Fruit fly (Drosophila melanogaster) whole organism, prepupa: ENCODE results near the gene Fer3HCH.

Experiments used
- Blimp-1 ChIP-seq: fragments of 200-800 bp; sonication (Bioruptor generic); optimal IDR thresholded peaks from 3 replicates; lab custom pipeline; 2017; ENCODE audit warnings: missing biosample characterization, missing genetic modification characterization, mild to moderate bottlenecking, moderate library complexity, missing genetic modification reagents
- CG10631 ChIP-seq: fragments of 200-800 bp; sonication (Bioruptor generic); optimal IDR thresholded peaks from 2 replicates; lab custom pipeline; 2016; ENCODE audit warnings: missing biosample characterization, missing genetic modification characterization
- CG10669 ChIP-seq: fragments of 200-800 bp; sonication (Bioruptor generic); optimal IDR thresholded peaks from 3 replicates; lab custom pipeline; 2018; ENCODE audit warnings: missing biosample characterization, mild to moderate bottlenecking, missing genetic modification characterization, moderate library complexity
- CG15336 ChIP-seq: fragments of 200-800 bp; sonication (Bioruptor generic); IDR thresholded peaks from 2 replicates; pipeline ENCODE4 v1.3.6; 2022; ENCODE audit warnings: missing biosample characterization, missing genetic modification characterization
- CG1621 ChIP-seq: fragments of 200-800 bp; sonication (Bioruptor generic); optimal IDR thresholded peaks from 3 replicates; lab custom pipeline; 2018; ENCODE audit warnings: missing biosample characterization, mild to moderate bottlenecking, missing genetic modification characterization
- CG3032 ChIP-seq: fragments of 200-800 bp; optimal IDR thresholded peaks from 2 replicates; lab custom pipeline; 2019; ENCODE audit warnings: missing biosample characterization, mild to moderate bottlenecking, missing genetic modification characterization, moderate library complexity
- CG31627 ChIP-seq: fragments of 200-800 bp; sonication (Bioruptor generic); optimal IDR thresholded peaks from 3 replicates; lab custom pipeline; 2016; ENCODE audit warnings: missing biosample characterization, missing genetic modification characterization
- CG34406 ChIP-seq: fragments of 200-800 bp; sonication (Bioruptor generic); optimal IDR thresholded peaks from 3 replicates; lab custom pipeline; 2016; ENCODE audit warnings: missing biosample characterization, missing genetic modification characterization
- CG4318 ChIP-seq: fragments of 200-800 bp; sonication (Bioruptor generic); optimal IDR thresholded peaks from 3 replicates; lab custom pipeline; 2017; ENCODE audit warnings: missing biosample characterization, mild to moderate bottlenecking, missing genetic modification characterization
- CG6163 ChIP-seq: fragments of 200-800 bp; sonication (Bioruptor generic); IDR thresholded peaks from 3 replicates; pipeline ENCODE4 v1.3.6; 2022; ENCODE audit warnings: missing biosample characterization, missing genetic modification characterization
- CG6276 ChIP-seq: fragments of 200-800 bp; sonication (Bioruptor generic); optimal IDR thresholded peaks from 2 replicates; lab custom pipeline; 2017; ENCODE audit warnings: missing biosample characterization, mild to moderate bottlenecking, missing genetic modification characterization
- CG6808 ChIP-seq: fragments of 200-800 bp; sonication (Bioruptor generic); optimal IDR thresholded peaks from 3 replicates; lab custom pipeline; 2017; ENCODE audit warnings: missing biosample characterization, missing genetic modification characterization, mild to moderate bottlenecking, moderate library complexity, missing genetic modification reagents
- CG6854 ChIP-seq: fragments of 200-800 bp; sonication (Bioruptor generic); optimal IDR thresholded peaks from 2 replicates; lab custom pipeline; 2017; ENCODE audit warnings: missing biosample characterization, mild to moderate bottlenecking, missing genetic modification characterization
- CG8119 ChIP-seq: fragments of 200-800 bp; sonication (Bioruptor generic); IDR thresholded peaks from 3 replicates; pipeline ENCODE4 v1.3.6; 2022; ENCODE audit warnings: missing biosample characterization, missing genetic modification characterization
- CG8319 ChIP-seq: fragments of 200-800 bp; sonication (Bioruptor generic); optimal IDR thresholded peaks from 3 replicates; lab custom pipeline; 2016; ENCODE audit warnings: missing biosample characterization, missing genetic modification characterization
- CG9139 ChIP-seq: fragments of 200-800 bp; sonication (Bioruptor generic); optimal IDR thresholded peaks from 3 replicates; lab custom pipeline; 2017; ENCODE audit warnings: missing biosample characterization, mild to moderate bottlenecking, missing genetic modification characterization
- Eip75B ChIP-seq: fragments of 200-800 bp; sonication (Bioruptor generic); optimal IDR thresholded peaks from 3 replicates; lab custom pipeline; 2016; ENCODE audit warnings: missing biosample characterization, missing genetic modification characterization
- Eip78C ChIP-seq: fragments of 200-800 bp; sonication (Bioruptor generic); peaks from one replicate; lab custom pipeline; 2016; ENCODE audit warnings: missing biosample characterization, missing genetic modification characterization
- Gug ChIP-seq: fragments of 200-800 bp; sonication (Bioruptor generic); IDR thresholded peaks from 2 replicates; pipeline ENCODE4 v1.3.6; 2022; ENCODE audit warnings: missing biosample characterization, missing genetic modification characterization
- Hr39 ChIP-seq: fragments of 200-800 bp; sonication (Bioruptor generic); optimal IDR thresholded peaks from 2 replicates; lab custom pipeline; 2016; ENCODE audit warnings: missing biosample characterization, missing genetic modification characterization
- Hr4 ChIP-seq: fragments of 200-800 bp; sonication (Bioruptor generic); optimal IDR thresholded peaks from 3 replicates; lab custom pipeline; 2016; ENCODE audit warnings: missing biosample characterization, missing genetic modification characterization
- Lpt ChIP-seq: fragments of 200-800 bp; sonication (Bioruptor generic); optimal IDR thresholded peaks from 3 replicates; lab custom pipeline; 2016; ENCODE audit warnings: missing biosample characterization, missing genetic modification characterization
- Met ChIP-seq: fragments of 200-800 bp; sonication (Bioruptor generic); optimal IDR thresholded peaks from 3 replicates; lab custom pipeline; 2016; ENCODE audit warnings: missing biosample characterization, missing genetic modification characterization
- Smox ChIP-seq: fragments of 200-800 bp; sonication (Bioruptor generic); optimal IDR thresholded peaks from 3 replicates; lab custom pipeline; 2016; ENCODE audit warnings: missing biosample characterization, missing genetic modification characterization
- Sox102F ChIP-seq: fragments of 200-800 bp; sonication (Bioruptor generic); optimal IDR thresholded peaks from 2 replicates; lab custom pipeline; 2016; ENCODE audit warnings: missing biosample characterization, mild to moderate bottlenecking, missing genetic modification characterization
- Sox14 ChIP-seq: fragments of 200-800 bp; sonication (Bioruptor generic); optimal IDR thresholded peaks from 3 replicates; lab custom pipeline; 2016; ENCODE audit warnings: missing biosample characterization, missing genetic modification characterization
- achi ChIP-seq: fragments of 200-800 bp; sonication (Bioruptor generic); optimal IDR thresholded peaks from 3 replicates; lab custom pipeline; 2016; ENCODE audit warnings: missing biosample characterization, missing genetic modification characterization
- cyc ChIP-seq: fragments of 200-800 bp; sonication (Bioruptor generic); optimal IDR thresholded peaks from 3 replicates; lab custom pipeline; 2016; ENCODE audit warnings: missing biosample characterization, missing genetic modification characterization
- dac ChIP-seq: fragments of 200-800 bp; sonication (Bioruptor generic); optimal IDR thresholded peaks from 2 replicates; lab custom pipeline; 2017; ENCODE audit warnings: missing biosample characterization, mild to moderate bottlenecking, missing genetic modification characterization
- dsx ChIP-seq: fragments of 200-800 bp; optimal IDR thresholded peaks from 3 replicates; lab custom pipeline; 2019; ENCODE audit warnings: missing biosample characterization, mild to moderate bottlenecking, missing genetic modification characterization, moderate library complexity; ENCODE audit not compliant: poor library complexity, severe bottlenecking
- eg ChIP-seq: fragments of 200-800 bp; sonication (Bioruptor generic); IDR thresholded peaks from 3 replicates; pipeline ENCODE4 v1.3.6; 2022; ENCODE audit warnings: missing biosample characterization, missing genetic modification characterization
- esn ChIP-seq: fragments of 200-800 bp; sonication (Bioruptor generic); optimal IDR thresholded peaks from 2 replicates; lab custom pipeline; 2016; ENCODE audit warnings: missing biosample characterization, mild to moderate bottlenecking, missing genetic modification characterization, moderate library complexity
- fkh ChIP-seq: fragments of 200-800 bp; sonication (Bioruptor generic); optimal IDR thresholded peaks from 3 replicates; lab custom pipeline; 2017; ENCODE audit warnings: missing biosample characterization, mild to moderate bottlenecking, missing genetic modification characterization, moderate library complexity
- lz ChIP-seq: fragments of 200-800 bp; sonication (Bioruptor generic); optimal IDR thresholded peaks from 3 replicates; lab custom pipeline; 2016; ENCODE audit warnings: missing biosample characterization, missing genetic modification characterization
- net ChIP-seq: fragments of 200-800 bp; sonication (Bioruptor generic); optimal IDR thresholded peaks from 3 replicates; lab custom pipeline; 2016; ENCODE audit warnings: missing biosample characterization, missing genetic modification characterization
- salr ChIP-seq, 2 experiments: fragments of 200-800 bp; sonication (Bioruptor generic); optimal IDR thresholded peaks; 3 replicates each; lab custom pipeline; 2016 to 2018; ENCODE audit warnings: missing biosample characterization in 2 of 2, missing genetic modification characterization in 2 of 2, mild to moderate bottlenecking in 1 of 2
- spab ChIP-seq: fragments of 200-800 bp; sonication (Bioruptor generic); optimal IDR thresholded peaks from 2 replicates; lab custom pipeline; 2017; ENCODE audit warnings: missing biosample characterization, mild to moderate bottlenecking, missing genetic modification characterization, missing genetic modification reagents
- ss ChIP-seq, 2 experiments: fragments of 200-800 bp; sonication (Bioruptor generic); optimal IDR thresholded peaks; 2 replicates in 1 of 2; 3 replicates in 1 of 2; lab custom pipeline; 2017 to 2018; ENCODE audit warnings: mild to moderate bottlenecking in 2 of 2, missing biosample characterization in 2 of 2, missing genetic modification characterization in 2 of 2, moderate library complexity in 1 of 2
- svp ChIP-seq: fragments of 200-800 bp; sonication (Bioruptor generic); peaks from one replicate; lab custom pipeline; 2016; ENCODE audit warnings: missing biosample characterization, missing genetic modification characterization
- topi ChIP-seq: fragments of 200-800 bp; sonication (Bioruptor generic); optimal IDR thresholded peaks from 3 replicates; lab custom pipeline; 2016; ENCODE audit warnings: missing biosample characterization, missing genetic modification characterization
- vri ChIP-seq: fragments of 200-800 bp; sonication (Bioruptor generic); optimal IDR thresholded peaks from 3 replicates; lab custom pipeline; 2016; ENCODE audit warnings: missing biosample characterization, mild to moderate bottlenecking, missing genetic modification characterization

Gene Fer3HCH

dm6 chrX:13111832-13112231 is 3.8 kb upstream of the Fer3HCH start:
- TF ChIP-seq achi (GFP tag; lab: Kevin White, UChicago) (no peak), Met (GFP tag; lab: Kevin White, UChicago) (no peak), Blimp-1 (peak; percentile 28), spab (GFP tag; lab: Kevin White, UChicago) (no peak), CG34406 (peak; percentile 11), vri (GFP tag; lab: Kevin White, UChicago) (no peak), ss (GFP tag; optimal IDR thresholded peaks at IDR 0.05; lab: Kevin White, UChicago) (peak; percentile 64 to 72), CG4318 (no peak), Gug (GFP tag; lab: Robert Waterston, UW) (no peak), CG3032 (tag; lab: Kevin White, UChicago) (no peak), svp (GFP tag; lab: Kevin White, UChicago) (no peak), esn (GFP tag; lab: Kevin White, UChicago) (no peak), net (GFP tag; lab: Kevin White, UChicago) (no peak), Eip78C (GFP tag; lab: Kevin White, UChicago) (peak; percentile 58), CG6163 (GFP tag; lab: Robert Waterston, UW) (no peak), Sox102F (GFP tag; lab: Kevin White, UChicago) (no peak), CG1621 (tag; lab: Kevin White, UChicago) (peak; percentile 15), CG9139 (GFP tag; lab: Kevin White, UChicago) (peak; percentile 33), CG15336 (GFP tag; lab: Robert Waterston, UW) (peak; percentile 68), dsx (GFP tag; lab: Kevin White, UChicago) (peak; percentile 40), Sox14 (GFP tag; lab: Kevin White, UChicago) (no peak), dac (GFP tag; lab: Kevin White, UChicago) (no peak), Lpt (GFP tag; lab: Kevin White, UChicago) (no peak), Smox (GFP tag; lab: Kevin White, UChicago) (no peak), Eip75B (GFP tag; lab: Kevin White, UChicago) (peak; percentile 16), salr (GFP tag; optimal IDR thresholded peaks at IDR 0.05; lab: Kevin White, UChicago) (no peak), Hr4 (no peak), CG6854 (GFP tag; lab: Kevin White, UChicago) (peak; percentile 53), topi (GFP tag; lab: Kevin White, UChicago) (no peak), CG6808 (peak; percentile 44), CG10669 (no peak), fkh (GFP tag; lab: Kevin White, UChicago) (no peak), cyc (GFP tag; lab: Kevin White, UChicago) (no peak), CG8119 (peak; percentile 75), CG6276 (GFP tag; lab: Kevin White, UChicago) (peak; percentile 67), CG10631 (GFP tag; lab: Kevin White, UChicago) (no peak), CG31627 (no peak), CG8319 (no peak), Hr39 (no peak)

- TF ChIP-seq esn (GFP tag; lab: Kevin White, UChicago) (peak; percentile 14), CG15336 (GFP tag; lab: Robert Waterston, UW) (0 out of 2 replicates have a peak, but pooled peaks have one; percentile 19), svp (GFP tag; lab: Kevin White, UChicago) (peak; percentile 32), lz (GFP tag; lab: Kevin White, UChicago) (no peak), eg (0 out of 3 replicates have a peak, but pooled peaks have one; percentile 13)
Observed at dm6 chrX:13109583-13110126, 1.7 kb upstream of the Fer3HCH start.
